Fruit fly (Drosophila melanogaster): Measurements from ENCODE around the gene CheA7a.

The CheA7a gene

DNA sequence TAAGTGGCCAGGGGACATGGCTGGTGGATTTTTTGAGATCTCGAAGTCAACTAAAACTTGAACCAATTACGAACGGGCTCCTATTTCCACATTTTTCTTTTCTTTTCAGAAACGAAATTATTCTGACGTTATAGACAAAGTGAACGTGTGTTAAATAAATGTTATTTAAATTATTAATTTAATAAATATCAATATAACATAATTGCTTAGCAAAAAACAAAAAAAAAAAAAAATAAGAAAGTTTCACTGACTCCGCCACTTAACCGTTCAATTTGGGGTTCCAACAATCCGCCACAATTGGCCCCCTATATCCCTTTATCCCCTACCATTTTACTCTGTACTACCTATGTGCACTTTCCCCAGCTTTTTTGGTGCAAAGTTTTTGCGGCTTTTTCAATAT, 5.0 kb downstream of the CheA7a start, which contains the start of gene CG42781:
TSS of gene CG42781 (minus strand) at position 101 of the 400 bp plus-strand sequence.
- TF ChIP-seq CG16779 (tag; optimal IDR thresholded peaks at IDR 0.05) (no peak), Hr39 (GFP tag; optimal IDR thresholded peaks at IDR 0.05) (no peak), CG15336 (GFP tag; IDR thresholded peaks at IDR 0.05) (no peak), Lpt (GFP tag; optimal IDR thresholded peaks at IDR 0.05) (no peak), net (GFP tag; optimal IDR thresholded peaks at IDR 0.05) (no peak), CG8632 (GFP tag; optimal IDR thresholded peaks at IDR 0.05) (no peak), topi (GFP tag; optimal IDR thresholded peaks at IDR 0.05) (no peak), CG32006 (GFP tag; optimal IDR thresholded peaks at IDR 0.05) (no peak), CG11902 (GFP tag; optimal IDR thresholded peaks at IDR 0.05) (no peak), lz (GFP tag; optimal IDR thresholded peaks at IDR 0.05) (no peak), CG3032 (tag; optimal IDR thresholded peaks at IDR 0.05) (no peak), CG7368 (GFP tag; optimal IDR thresholded peaks at IDR 0.05) (no peak)

DNA sequence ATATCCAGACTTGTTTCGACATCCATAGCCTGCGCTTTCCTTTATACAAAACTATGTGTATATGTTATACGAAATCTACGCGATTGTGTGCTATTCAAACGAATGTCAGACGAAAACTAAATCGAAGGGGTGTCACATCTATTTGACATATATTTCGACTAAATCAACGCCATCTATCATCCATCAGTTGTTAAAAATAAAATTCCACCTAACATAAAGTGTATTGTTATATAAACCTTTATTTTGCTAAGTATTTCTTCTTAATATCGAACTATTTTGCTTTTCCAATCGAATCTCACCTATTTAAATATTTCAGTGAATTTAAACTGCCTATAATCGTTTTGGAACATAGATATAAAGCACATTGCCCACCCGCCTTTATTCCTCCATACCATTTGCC, 25.1 kb downstream of the CheA7a start, which contains the start of gene CG15035:
TSS of gene CG15035 (minus strand) at position 101 of the 400 bp plus-strand sequence.
- no peak for TF ChIP-seq pdm3 (GFP tag; optimal IDR thresholded peaks at IDR 0.05)
- TF ChIP-seq vri (GFP tag; optimal IDR thresholded peaks at IDR 0.05) = no peak
- TF ChIP-seq dsx (GFP tag; optimal IDR thresholded peaks at IDR 0.05; ENCODE audit: poor library complexity, severe bottlenecking) = no peak
- no peak for TF ChIP-seq CG6792 (GFP tag; optimal IDR thresholded peaks at IDR 0.05)
- no peak for TF ChIP-seq CG31627 (GFP tag; optimal IDR thresholded peaks at IDR 0.05)
- TF ChIP-seq Eip78C (GFP tag) = no peak
- no peak for TF ChIP-seq dac (GFP tag; optimal IDR thresholded peaks at IDR 0.05)
- TF ChIP-seq Sox102F (GFP tag; optimal IDR thresholded peaks at IDR 0.05) = no peak
- no peak for TF ChIP-seq Hr38 (GFP tag; optimal IDR thresholded peaks at IDR 0.05)
- no peak for TF ChIP-seq CG8319 (GFP tag; optimal IDR thresholded peaks at IDR 0.05)
- TF ChIP-seq Hr4 (GFP tag; optimal IDR thresholded peaks at IDR 0.05) = no peak

- TF ChIP-seq fd85E (GFP tag; optimal IDR thresholded peaks at IDR 0.05) = no peak
Measured at dm6 chrX:7405697-7406096, 27.8 kb downstream of the CheA7a start, which contains the start of gene CG1677. Gene CG1677 (minus strand): TSS chrX:7405797.

dm6 chrX:7406908-7407307, 29.0 kb downstream of the CheA7a start, which contains the start of gene CG32727:
Gene CG32727 (plus strand): TSS chrX:7407208.
- TF ChIP-seq esn (GFP tag; optimal IDR thresholded peaks at IDR 0.05) (no peak), CG10669 (GFP tag; optimal IDR thresholded peaks at IDR 0.05) (no peak), Met (GFP tag; optimal IDR thresholded peaks at IDR 0.05) (no peak), CG15336 (GFP tag; IDR thresholded peaks at IDR 0.05) (no peak), dac (GFP tag; optimal IDR thresholded peaks at IDR 0.05) (no peak), CG3032 (tag; optimal IDR thresholded peaks at IDR 0.05) (no peak), svp (GFP tag) (no peak), CG4318 (GFP tag; optimal IDR thresholded peaks at IDR 0.05) (no peak), topi (GFP tag; optimal IDR thresholded peaks at IDR 0.05) (no peak), CG7368 (GFP tag; optimal IDR thresholded peaks at IDR 0.05) (no peak)

dm6 chrX:7411806-7412205, 33.9 kb downstream of the CheA7a start, which contains the start of gene CG42246:
Gene CG42246 (minus strand): TSS chrX:7411906.
- TF ChIP-seq CG7368 (GFP tag; optimal IDR thresholded peaks at IDR 0.05) (no peak), CG9139 (GFP tag; optimal IDR thresholded peaks at IDR 0.05) (no peak), esn (GFP tag; optimal IDR thresholded peaks at IDR 0.05) (no peak), salr (GFP tag; optimal IDR thresholded peaks at IDR 0.05) (no peak), CG3919 (GFP tag; optimal IDR thresholded peaks at IDR 0.05) (no peak)

DNA sequence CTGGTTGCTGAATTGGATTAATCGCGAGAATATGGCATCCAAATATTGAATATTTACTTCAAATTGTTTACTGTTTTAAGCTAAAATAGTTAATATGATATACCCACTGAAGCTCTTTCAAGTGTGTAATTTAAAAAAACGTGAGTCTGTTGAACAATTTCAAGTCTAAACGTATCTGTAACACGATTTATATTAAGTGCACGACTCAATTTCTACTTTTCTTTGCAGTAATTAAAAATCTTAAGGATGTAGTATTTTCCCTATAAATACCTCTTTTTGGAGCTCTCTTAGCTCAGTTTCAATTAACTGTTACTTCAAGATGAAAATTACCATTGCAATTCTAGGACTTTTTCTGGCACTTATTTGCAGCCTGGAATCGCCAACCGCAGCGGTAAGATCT, 34.4 kb downstream of the CheA7a start, which contains the start of gene CG42704:
TSS of gene CG42704 (plus strand) at position 301 of the 400 bp plus-strand sequence.
- TF ChIP-seq CG7368 (GFP tag; optimal IDR thresholded peaks at IDR 0.05) (no peak), CG6808 (GFP tag; optimal IDR thresholded peaks at IDR 0.05) (no peak), Gug (GFP tag; IDR thresholded peaks at IDR 0.05) (no peak), topi (GFP tag; optimal IDR thresholded peaks at IDR 0.05) (no peak), Smox (GFP tag; optimal IDR thresholded peaks at IDR 0.05) (no peak), CG11294 (GFP tag; IDR thresholded peaks at IDR 0.05) (no peak)
